Fruit fly (Drosophila melanogaster) whole organism, embryonic: Measurements from ENCODE around the gene CG14330.

Experiments
- Antp ChIP-seq: fragments of 200-800 bp; sonication (Bioruptor generic); optimal IDR thresholded peaks from 3 replicates; lab custom pipeline; 2016; ENCODE audit warnings: missing biosample characterization, missing genetic modification characterization
- CG34376 ChIP-seq: fragments of 200-800 bp; sonication (Bioruptor generic); optimal IDR thresholded peaks from 2 replicates; lab custom pipeline; 2018; ENCODE audit warnings: missing biosample characterization, mild to moderate bottlenecking, missing genetic modification characterization
- CG9215 ChIP-seq: fragments of 200-800 bp; sonication (Bioruptor generic); IDR thresholded peaks from 2 replicates; pipeline ENCODE4 v1.3.6; 2022; ENCODE audit warnings: missing biosample characterization, missing genetic modification characterization
- Fer2 ChIP-seq: fragments of 200-800 bp; sonication (Bioruptor generic); optimal IDR thresholded peaks from 2 replicates; lab custom pipeline; 2018; ENCODE audit warnings: missing biosample characterization, mild to moderate bottlenecking, missing genetic modification characterization, moderate library complexity
- HmgZ ChIP-seq: fragments of 200-800 bp; sonication (Bioruptor generic); optimal IDR thresholded peaks from 2 replicates; lab custom pipeline; 2018; ENCODE audit warnings: missing biosample characterization, mild to moderate bottlenecking, missing genetic modification characterization
- Oli ChIP-seq: fragments of 200-800 bp; sonication (Bioruptor generic); optimal IDR thresholded peaks from 2 replicates; lab custom pipeline; 2018; ENCODE audit warnings: missing biosample characterization, mild to moderate bottlenecking, missing genetic modification characterization, moderate library complexity
- cwo ChIP-seq: fragments of 200-800 bp; sonication (Bioruptor generic); optimal IDR thresholded peaks from 3 replicates; lab custom pipeline; 2017; ENCODE audit warnings: missing biosample characterization, missing genetic modification characterization, mild to moderate bottlenecking, moderate library complexity, missing genetic modification reagents
- pzg ChIP-seq: fragments of 200-800 bp; sonication (Bioruptor generic); optimal IDR thresholded peaks from 3 replicates; lab custom pipeline; 2018; ENCODE audit warnings: missing biosample characterization, mild to moderate bottlenecking, missing genetic modification characterization, moderate library complexity
- sd ChIP-seq: fragments of 200-800 bp; sonication (Bioruptor generic); optimal IDR thresholded peaks from 3 replicates; lab custom pipeline; 2018; ENCODE audit warnings: missing biosample characterization, mild to moderate bottlenecking, missing genetic modification characterization, moderate library complexity
- sug ChIP-seq: fragments of 200-800 bp; optimal IDR thresholded peaks from 2 replicates; lab custom pipeline; 2019; ENCODE audit warnings: missing biosample characterization, mild to moderate bottlenecking, missing genetic modification characterization, moderate library complexity
- z ChIP-seq: fragments of 200-800 bp; sonication (Bioruptor generic); IDR thresholded peaks from 3 replicates; pipeline ENCODE4 v1.3.6; 2022; ENCODE audit warnings: missing biosample characterization, missing genetic modification characterization

DNA sequence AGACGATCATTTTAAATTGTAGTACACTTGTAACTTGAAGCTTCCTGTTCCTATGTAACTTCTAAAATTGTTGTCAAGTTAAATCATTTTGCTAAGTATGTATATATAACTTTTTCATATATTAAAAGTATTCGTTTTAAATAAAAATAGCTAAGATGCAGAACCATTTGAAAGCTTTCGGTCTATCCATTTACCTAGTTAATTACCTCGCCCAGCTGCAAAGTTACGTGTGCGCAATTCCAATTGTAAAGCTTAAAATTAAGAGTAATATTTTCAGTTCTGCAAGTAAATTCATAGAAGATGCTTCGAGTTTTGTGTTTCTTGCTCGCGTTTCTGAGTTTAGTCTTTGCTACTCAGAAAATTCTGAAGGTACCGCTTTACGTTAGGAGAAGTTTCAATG, 47.3 kb downstream of the CG14330 start, which contains the start of gene CG5860:
- TF ChIP-seq Antp (GFP tag; lab: Kevin White, UChicago): no peak
- no peak for TF ChIP-seq sug (tag; lab: Kevin White, UChicago)
- TF ChIP-seq Fer2: no peak
- TF ChIP-seq Oli (tag; lab: Kevin White, UChicago): no peak
- TF ChIP-seq z: no peak
- no peak for TF ChIP-seq HmgZ
- TF ChIP-seq cwo (GFP tag; lab: Kevin White, UChicago): no peak
- no peak for TF ChIP-seq sd (tag; lab: Kevin White, UChicago)
- TF ChIP-seq pzg (GFP tag; lab: Kevin White, UChicago): no peak
- no peak for TF ChIP-seq CG34376
- TF ChIP-seq CG9215 (GFP tag; lab: Robert Waterston, UW): no peak
